Worm (Caenorhabditis elegans) whole organism, young adult: ENCODE data around the gene col-155.

ENCODE experiments used
- Y53G8AR.9 ChIP-seq: fragments of 200-800 bp; sonication (Bioruptor generic); conservative IDR thresholded peaks from 2 replicates; pipeline ENCODE4 v1.3.6; 2022; ENCODE audit warnings: missing genetic modification reagents, missing genetic modification characterization, missing compliant biosample characterization
- aptf-2 ChIP-seq: fragments of 200-800 bp; sonication (Bioruptor generic); conservative IDR thresholded peaks from 2 replicates; pipeline ENCODE4 v1.3.6; 2022; ENCODE audit warnings: missing genetic modification reagents, missing genetic modification characterization, missing compliant biosample characterization
- attf-6 ChIP-seq: fragments of 200-800 bp; sonication (Bioruptor generic); IDR thresholded peaks from 2 replicates; pipeline ENCODE4 v1.3.6; 2022; ENCODE audit warnings: missing genetic modification reagents, missing genetic modification characterization, missing compliant biosample characterization
- bed-2 ChIP-seq: fragments of 200-800 bp; sonication (Bioruptor generic); IDR thresholded peaks from 2 replicates; pipeline ENCODE4 v1.3.6; 2022; ENCODE audit warnings: missing genetic modification reagents, missing genetic modification characterization, missing compliant biosample characterization
- ceh-100 ChIP-seq: fragments of 200-800 bp; sonication (Bioruptor generic); IDR thresholded peaks from 2 replicates; pipeline ENCODE4 v1.3.6; 2022; ENCODE audit warnings: missing genetic modification reagents, missing genetic modification characterization, missing compliant biosample characterization
- dox-1 ChIP-seq: fragments of 200-800 bp; sonication (Bioruptor generic); IDR thresholded peaks from 2 replicates; pipeline ENCODE4 v1.3.6; 2022; ENCODE audit warnings: missing genetic modification reagents, missing genetic modification characterization, missing compliant biosample characterization
- egrh-3 ChIP-seq: fragments of 200-800 bp; sonication (Bioruptor generic); IDR thresholded peaks from 2 replicates; pipeline ENCODE4 v1.3.6; 2022; ENCODE audit warnings: missing genetic modification reagents, missing genetic modification characterization, missing compliant biosample characterization
- nfya-1 ChIP-seq: sonication (generic microtip); optimal IDR thresholded peaks from 2 replicates; lab custom pipeline; 2017; ENCODE audit warnings: antibody characterized with exemption, missing compliant biosample characterization, missing genetic modification characterization, borderline replicate concordance; ENCODE audit not compliant: insufficient read depth

The col-155 gene

ce11 chrV:11341130-11341675, 48.5 kb downstream of the col-155 start (continued):
- TF ChIP-seq bed-2 (GFP tag; lab: Robert Waterston, UW) = no peak
- no peak for TF ChIP-seq ceh-100 (GFP tag; lab: Robert Waterston, UW)
- TF ChIP-seq dox-1 (GFP tag; lab: Robert Waterston, UW) = 0 out of 2 replicates have a peak, but pooled peaks have one; percentile 8
- TF ChIP-seq egrh-3 (GFP tag; lab: Robert Waterston, UW) = peak; percentile 45; the same call in 1 of the 2 replicates
- TF ChIP-seq Y53G8AR.9 (GFP tag; lab: Robert Waterston, UW) = no peak
- TF ChIP-seq nfya-1 (tag; lab: Kevin White, UChicago) = no peak
- TF ChIP-seq attf-6 (GFP tag; lab: Robert Waterston, UW) = no peak
- no peak for TF ChIP-seq aptf-2 (GFP tag; lab: Robert Waterston, UW)
